Fruit fly (Drosophila melanogaster) whole organism, embryonic: ENCODE data around the gene Ir93a.
A peak's percentile ranks its signal among the peaks of the same experiment; 100 is the strongest.

Experiments
- Bteb2 ChIP-seq: fragments of 200-800 bp; sonication (Bioruptor generic); optimal IDR thresholded peaks from 2 replicates; lab custom pipeline; 2016; ENCODE audit warnings: missing biosample characterization, missing genetic modification characterization
- C15 ChIP-seq: fragments of 200-800 bp; sonication (Bioruptor generic); IDR thresholded peaks from 3 replicates; pipeline ENCODE4 v1.3.6; 2022; ENCODE audit warnings: missing biosample characterization, missing genetic modification characterization
- CG10431 ChIP-seq: fragments of 200-800 bp; sonication (Bioruptor generic); optimal IDR thresholded peaks from 3 replicates; lab custom pipeline; 2018; ENCODE audit warnings: missing biosample characterization, mild to moderate bottlenecking, missing genetic modification characterization
- CG11247 ChIP-seq: fragments of 200-800 bp; sonication (Bioruptor generic); IDR thresholded peaks from 2 replicates; pipeline ENCODE4 v1.3.6; 2022; ENCODE audit warnings: missing biosample characterization, missing genetic modification characterization
- CG13624 ChIP-seq: fragments of 200-800 bp; sonication (Bioruptor generic); optimal IDR thresholded peaks from 2 replicates; lab custom pipeline; 2016; ENCODE audit warnings: missing biosample characterization, missing genetic modification characterization
- CG1529 ChIP-seq: fragments of 200-800 bp; sonication (Bioruptor generic); optimal IDR thresholded peaks from 3 replicates; lab custom pipeline; 2018; ENCODE audit warnings: missing biosample characterization, missing genetic modification characterization
- CG17359 ChIP-seq: fragments of 200-800 bp; sonication (Bioruptor generic); optimal IDR thresholded peaks from 3 replicates; lab custom pipeline; 2018; ENCODE audit warnings: missing biosample characterization, mild to moderate bottlenecking, missing genetic modification characterization, moderate library complexity
- CG1792 ChIP-seq: fragments of 200-800 bp; sonication (Bioruptor generic); optimal IDR thresholded peaks from 2 replicates; lab custom pipeline; 2016; ENCODE audit warnings: missing biosample characterization, missing genetic modification characterization
- CG2712 ChIP-seq: fragments of 200-800 bp; optimal IDR thresholded peaks from 3 replicates; lab custom pipeline; 2019; ENCODE audit warnings: missing biosample characterization, mild to moderate bottlenecking, missing genetic modification characterization, moderate library complexity
- CG31388 ChIP-seq: fragments of 200-800 bp; sonication (Bioruptor generic); optimal IDR thresholded peaks from 2 replicates; lab custom pipeline; 2016; ENCODE audit warnings: missing biosample characterization, missing genetic modification characterization
- CG32532 ChIP-seq: fragments of 200-800 bp; sonication (Bioruptor generic); IDR thresholded peaks from 2 replicates; pipeline ENCODE4 v1.3.6; 2022; ENCODE audit warnings: missing biosample characterization, missing genetic modification characterization
- CG33213 ChIP-seq: fragments of 200-800 bp; sonication (Bioruptor generic); optimal IDR thresholded peaks from 3 replicates; lab custom pipeline; 2016; ENCODE audit warnings: missing biosample characterization, missing genetic modification characterization
- CG6654 ChIP-seq: fragments of 200-800 bp; sonication (Bioruptor generic); optimal IDR thresholded peaks from 2 replicates; lab custom pipeline; 2017; ENCODE audit warnings: missing biosample characterization, mild to moderate bottlenecking, missing genetic modification characterization
- CG7839 ChIP-seq: fragments of 200-800 bp; sonication (Bioruptor generic); optimal IDR thresholded peaks from 3 replicates; lab custom pipeline; 2018; ENCODE audit warnings: missing biosample characterization, mild to moderate bottlenecking, missing genetic modification characterization, moderate library complexity
- CG8290 ChIP-seq, 3 experiments: fragments of 200-800 bp; sonication (Bioruptor generic); optimal IDR thresholded peaks; 2 replicates each; lab custom pipeline; 2016 to 2019; ENCODE audit warnings: missing biosample characterization in 3 of 3, missing genetic modification characterization in 3 of 3, mild to moderate bottlenecking in 2 of 3, moderate library complexity in 1 of 3
- CG8944 ChIP-seq: fragments of 200-800 bp; sonication (Bioruptor generic); optimal IDR thresholded peaks from 3 replicates; lab custom pipeline; 2016; ENCODE audit warnings: missing biosample characterization, missing genetic modification characterization
- CG9817 ChIP-seq: fragments of 200-800 bp; sonication (Bioruptor generic); optimal IDR thresholded peaks from 2 replicates; lab custom pipeline; 2018; ENCODE audit warnings: missing biosample characterization, mild to moderate bottlenecking, missing genetic modification characterization, moderate library complexity
- CG9932 ChIP-seq: fragments of 200-800 bp; sonication (Bioruptor generic); IDR thresholded peaks from 2 replicates; pipeline ENCODE4 v1.3.6; 2022; ENCODE audit warnings: missing biosample characterization, missing genetic modification characterization
- CTCF ChIP-seq: fragments of 200-800 bp; sonication (Bioruptor generic); optimal IDR thresholded peaks from 2 replicates; lab custom pipeline; 2017; ENCODE audit warnings: missing biosample characterization, mild to moderate bottlenecking, missing genetic modification characterization, moderate library complexity
- Dll ChIP-seq: fragments of 200-800 bp; sonication (Bioruptor generic); IDR thresholded peaks from 4 replicates; pipeline ENCODE4 v1.3.6; 2022; ENCODE audit warnings: missing biosample characterization, missing genetic modification characterization; ENCODE audit not compliant: partially characterized antibody
- Dp ChIP-seq: fragments of 200-800 bp; sonication (Bioruptor generic); optimal IDR thresholded peaks from 2 replicates; lab custom pipeline; 2018; ENCODE audit warnings: missing biosample characterization, mild to moderate bottlenecking, missing genetic modification characterization, moderate library complexity
- Dref ChIP-seq: fragments of 200-800 bp; sonication (Bioruptor generic); IDR thresholded peaks from 2 replicates; pipeline ENCODE4 v1.3.6; 2022; ENCODE audit warnings: missing biosample characterization, missing genetic modification characterization
- E2f1 ChIP-seq: fragments of 200-800 bp; sonication (Bioruptor generic); IDR thresholded peaks from 2 replicates; pipeline ENCODE4 v1.3.6; 2022; ENCODE audit warnings: missing biosample characterization, missing genetic modification characterization
- HmgZ ChIP-seq: fragments of 200-800 bp; sonication (Bioruptor generic); optimal IDR thresholded peaks from 2 replicates; lab custom pipeline; 2018; ENCODE audit warnings: missing biosample characterization, mild to moderate bottlenecking, missing genetic modification characterization
- Hr78 ChIP-seq, 2 experiments: fragments of 200-800 bp in 1 of 2; fragments of >200 bp in 1 of 2; sonication (Bioruptor generic) in 1 of 2; optimal IDR thresholded peaks; 2 replicates each; lab custom pipeline; 2017 to 2019; ENCODE audit warnings: missing biosample characterization in 2 of 2, missing genetic modification characterization in 2 of 2, mild to moderate bottlenecking in 1 of 2, moderate library complexity in 1 of 2
- Lhr ChIP-seq: fragments of 200-800 bp; sonication (Bioruptor generic); optimal IDR thresholded peaks from 3 replicates; lab custom pipeline; 2017; ENCODE audit warnings: mild to moderate bottlenecking, missing biosample characterization, missing genetic modification reagents, missing genetic modification characterization
- Nf-YC ChIP-seq: fragments of 200-800 bp; optimal IDR thresholded peaks from 3 replicates; lab custom pipeline; 2019; ENCODE audit warnings: missing biosample characterization, mild to moderate bottlenecking, missing genetic modification characterization, moderate library complexity
- Oli ChIP-seq: fragments of 200-800 bp; sonication (Bioruptor generic); optimal IDR thresholded peaks from 2 replicates; lab custom pipeline; 2018; ENCODE audit warnings: missing biosample characterization, mild to moderate bottlenecking, missing genetic modification characterization, moderate library complexity
- Optix ChIP-seq: fragments of 200-800 bp; sonication (Bioruptor generic); IDR thresholded peaks from 3 replicates; pipeline ENCODE4 v1.3.6; 2022; ENCODE audit warnings: missing biosample characterization, missing genetic modification characterization
- Spps ChIP-seq: fragments of 200-800 bp; sonication (Bioruptor generic); optimal IDR thresholded peaks from 2 replicates; lab custom pipeline; 2018; ENCODE audit warnings: missing biosample characterization, mild to moderate bottlenecking, missing genetic modification characterization
- Xbp1 ChIP-seq: fragments of 200-800 bp; sonication (Bioruptor generic); optimal IDR thresholded peaks from 3 replicates; lab custom pipeline; 2016; ENCODE audit warnings: missing biosample characterization, mild to moderate bottlenecking, missing genetic modification characterization
- Xrp1 ChIP-seq: fragments of 200-800 bp; sonication (Bioruptor generic); IDR thresholded peaks from 2 replicates; pipeline ENCODE4 v1.3.6; 2022; ENCODE audit warnings: missing biosample characterization, missing genetic modification characterization
- YL-1 ChIP-seq: fragments of 200-800 bp; sonication (Bioruptor generic); optimal IDR thresholded peaks from 3 replicates; lab custom pipeline; 2017; ENCODE audit warnings: missing biosample characterization, mild to moderate bottlenecking, missing genetic modification characterization
- cas ChIP-seq: fragments of 200-800 bp; sonication (Bioruptor generic); IDR thresholded peaks from 2 replicates; pipeline ENCODE4 v1.3.6; 2022; ENCODE audit warnings: missing biosample characterization, missing genetic modification characterization
- chn ChIP-seq: fragments of 200-800 bp; sonication (Bioruptor generic); optimal IDR thresholded peaks from 2 replicates; lab custom pipeline; 2016; ENCODE audit warnings: missing biosample characterization, missing genetic modification characterization
- ci ChIP-seq: fragments of 200-800 bp; sonication (Bioruptor generic); IDR thresholded peaks from 3 replicates; pipeline ENCODE4 v1.3.6; 2022; ENCODE audit warnings: missing biosample characterization, missing genetic modification characterization
- corto ChIP-seq: fragments of 200-800 bp; sonication (Bioruptor generic); optimal IDR thresholded peaks from 2 replicates; lab custom pipeline; 2016; ENCODE audit warnings: missing biosample characterization, mild to moderate bottlenecking, missing genetic modification characterization, moderate library complexity
- crol ChIP-seq: fragments of 200-800 bp; sonication (Bioruptor generic); IDR thresholded peaks from 2 replicates; pipeline ENCODE4 v1.3.6; 2022; ENCODE audit warnings: missing biosample characterization, missing genetic modification characterization
- disco-r ChIP-seq: fragments of 200-800 bp; sonication (Bioruptor generic); optimal IDR thresholded peaks from 2 replicates; lab custom pipeline; 2016; ENCODE audit warnings: missing biosample characterization, missing genetic modification characterization
- en ChIP-seq: fragments of 200-800 bp; sonication (Bioruptor generic); optimal IDR thresholded peaks from 2 replicates; lab custom pipeline; 2016; ENCODE audit warnings: missing biosample characterization, missing genetic modification characterization
- eyg ChIP-seq: fragments of 200-800 bp; sonication (Bioruptor generic); optimal IDR thresholded peaks from 3 replicates; lab custom pipeline; 2016; ENCODE audit warnings: missing biosample characterization, missing genetic modification characterization
- her ChIP-seq: fragments of 200-800 bp; sonication (Bioruptor generic); optimal IDR thresholded peaks from 2 replicates; lab custom pipeline; 2016; ENCODE audit warnings: missing biosample characterization, missing genetic modification characterization
- kah ChIP-seq: fragments of 200-800 bp; sonication (Bioruptor generic); optimal IDR thresholded peaks from 2 replicates; lab custom pipeline; 2018; ENCODE audit warnings: missing biosample characterization, mild to moderate bottlenecking, missing genetic modification characterization
- ken ChIP-seq: fragments of 200-800 bp; sonication (Bioruptor generic); IDR thresholded peaks from 3 replicates; pipeline ENCODE4 v1.3.6; 2022; ENCODE audit warnings: missing biosample characterization, missing genetic modification characterization
- lbe ChIP-seq: fragments of 200-800 bp; sonication (Bioruptor generic); optimal IDR thresholded peaks from 2 replicates; lab custom pipeline; 2016; ENCODE audit warnings: missing biosample characterization, mild to moderate bottlenecking, missing genetic modification characterization
- odd ChIP-seq: fragments of 200-800 bp; sonication (Bioruptor generic); optimal IDR thresholded peaks from 2 replicates; lab custom pipeline; 2017; ENCODE audit warnings: missing biosample characterization, mild to moderate bottlenecking, missing genetic modification characterization
- sens-2 ChIP-seq: fragments of 200-800 bp; sonication (Bioruptor generic); IDR thresholded peaks from 2 replicates; pipeline ENCODE4 v1.3.6; 2022; ENCODE audit warnings: missing biosample characterization, missing genetic modification characterization
- shn ChIP-seq: fragments of 200-800 bp; sonication (Bioruptor generic); optimal IDR thresholded peaks from 3 replicates; lab custom pipeline; 2016; ENCODE audit warnings: missing biosample characterization, missing genetic modification characterization
- sima ChIP-seq: fragments of 200-800 bp; sonication (Bioruptor generic); optimal IDR thresholded peaks from 2 replicates; lab custom pipeline; 2016; ENCODE audit warnings: missing biosample characterization, missing genetic modification characterization
- tll ChIP-seq, 2 experiments: fragments of 200-800 bp in 1 of 2; fragments of >200 bp in 1 of 2; sonication (Bioruptor generic) in 1 of 2; optimal IDR thresholded peaks; 2 replicates each; lab custom pipeline; 2017 to 2019; ENCODE audit warnings: missing biosample characterization in 2 of 2, missing genetic modification characterization in 2 of 2, mild to moderate bottlenecking in 1 of 2, moderate library complexity in 1 of 2

The Ir93a gene

dm6 chr3R:20821815-20822375 lies 37.9 kb downstream of the Ir93a start, which contains the start of the genes CG17271 and RpS20 (continued):
- TF ChIP-seq Dref (GFP tag; lab: Robert Waterston, UW) (peak; percentile 37; the same call in 1 of the 2 replicates), CG13624 (peak; percentile 97), CG33213 (GFP tag; lab: Kevin White, UChicago) (peak; percentile 96), chn (GFP tag; lab: Kevin White, UChicago) (peak; percentile 93), CG31388 (GFP tag; lab: Kevin White, UChicago) (peak; percentile 78), eyg (peak; percentile 93), CG1529 (GFP tag; lab: Kevin White, UChicago) (peak; percentile 76), C15 (GFP tag; lab: Robert Waterston, UW) (peak; percentile 67; the same call in 1 of the 3 replicates), CG17359 (tag; lab: Kevin White, UChicago) (peak; percentile 87), HmgZ (tag; lab: Kevin White, UChicago) (peak; percentile 96), Lhr (peak; percentile 92), CG9817 (tag; lab: Kevin White, UChicago) (peak; percentile 91), ci (peak; percentile 89), Spps (tag; lab: Kevin White, UChicago) (peak; percentile 70), sens-2 (peak; percentile 50), YL-1 (GFP tag; lab: Kevin White, UChicago) (peak; percentile 97), Dll (no peak), kah (GFP tag; lab: Kevin White, UChicago) (no peak), CG8290 (GFP tag; optimal IDR thresholded peaks at IDR 0.05; lab: Kevin White, UChicago) (peak; percentile 93), CG8290 (tag; optimal IDR thresholded peaks at IDR 0.05; lab: Kevin White, UChicago) (peak; percentile 71 to 75), Dp (GFP tag; lab: Kevin White, UChicago) (peak; percentile 44), Optix (GFP tag; lab: Robert Waterston, UW) (peak; percentile 85; the same call in 2 of the 3 replicates), CG32532 (GFP tag; lab: Robert Waterston, UW) (peak; percentile 94), Bteb2 (GFP tag; lab: Kevin White, UChicago) (peak; percentile 92), Hr78 (GFP tag; optimal IDR thresholded peaks at IDR 0.05; lab: Kevin White, UChicago) (no peak), CG1792 (GFP tag; lab: Kevin White, UChicago) (peak; percentile 94), ken (GFP tag; lab: Robert Waterston, UW) (peak; percentile 89), CG11247 (peak; percentile 84), en (GFP tag; lab: Kevin White, UChicago) (peak; percentile 90), disco-r (GFP tag; lab: Kevin White, UChicago) (peak; percentile 90), CG2712 (tag; lab: Kevin White, UChicago) (peak; percentile 90), CG9932 (GFP tag; lab: Robert Waterston, UW) (peak; percentile 96), her (GFP tag; lab: Kevin White, UChicago) (peak; percentile 92), Nf-YC (tag; lab: Kevin White, UChicago) (peak; percentile 81), shn (GFP tag; lab: Kevin White, UChicago) (peak; percentile 95), CG8944 (peak; percentile 96), cas (peak; percentile 65; the same call in 1 of the 2 replicates), Oli (peak; percentile 74), corto (no peak), odd (GFP tag; lab: Kevin White, UChicago) (peak; percentile 67), CTCF (peak; percentile 38), tll (GFP tag; optimal IDR thresholded peaks at IDR 0.05; lab: Kevin White, UChicago) (peak; percentile 14 to 67), Xbp1 (peak; percentile 96), lbe (GFP tag; lab: Kevin White, UChicago) (peak; percentile 55), crol (0 out of 2 replicates have a peak, but pooled peaks have one; percentile 20), sima (GFP tag; lab: Kevin White, UChicago) (peak; percentile 83), Xrp1 (GFP tag; lab: Robert Waterston, UW) (peak; percentile 92), CG6654 (GFP tag; lab: Kevin White, UChicago) (peak; percentile 46), E2f1 (GFP tag; lab: Robert Waterston, UW) (peak; percentile 89), CG10431 (GFP tag; lab: Kevin White, UChicago) (peak; percentile 80), CG7839 (peak; percentile 86)
